Fruit fly (Drosophila melanogaster) whole organism, embryonic: Measurements from ENCODE around the gene Sgsh.

Experiments used
- CG10209 ChIP-seq: fragments of 200-800 bp; sonication (Bioruptor generic); optimal IDR thresholded peaks from 3 replicates; lab custom pipeline; 2017; ENCODE audit warnings: missing biosample characterization, mild to moderate bottlenecking, missing genetic modification characterization, missing genetic modification reagents
- CG10267 ChIP-seq: fragments of 200-800 bp; sonication (Bioruptor generic); optimal IDR thresholded peaks from 2 replicates; lab custom pipeline; 2018; ENCODE audit warnings: missing biosample characterization, mild to moderate bottlenecking, missing genetic modification characterization, moderate library complexity
- CG10959 ChIP-seq: fragments of 200-800 bp; sonication (Bioruptor generic); IDR thresholded peaks from 2 replicates; pipeline ENCODE4 v1.3.6; 2022; ENCODE audit warnings: missing biosample characterization, missing genetic modification characterization
- CG11093 ChIP-seq: fragments of 200-800 bp; sonication (Bioruptor generic); IDR thresholded peaks from 3 replicates; pipeline ENCODE4 v1.3.6; 2022; ENCODE audit warnings: missing biosample characterization, missing genetic modification characterization
- CG11695 ChIP-seq: fragments of 200-800 bp; sonication (Bioruptor generic); IDR thresholded peaks from 3 replicates; pipeline ENCODE4 v1.3.6; 2022; ENCODE audit warnings: missing biosample characterization, missing genetic modification characterization
- CG12071 ChIP-seq: fragments of 200-800 bp; sonication (Bioruptor generic); optimal IDR thresholded peaks from 3 replicates; lab custom pipeline; 2018; ENCODE audit warnings: missing biosample characterization, mild to moderate bottlenecking, missing genetic modification characterization
- CG12659 ChIP-seq: fragments of 200-800 bp; sonication (Bioruptor generic); optimal IDR thresholded peaks from 3 replicates; lab custom pipeline; 2017; ENCODE audit warnings: mild to moderate bottlenecking, missing biosample characterization, missing genetic modification reagents, missing genetic modification characterization
- CG13123 ChIP-seq: fragments of 200-800 bp; sonication (Bioruptor generic); optimal IDR thresholded peaks from 2 replicates; lab custom pipeline; 2016; ENCODE audit warnings: missing biosample characterization, missing genetic modification characterization
- CG13287 ChIP-seq: fragments of 200-800 bp; sonication (Bioruptor generic); IDR thresholded peaks from 2 replicates; pipeline ENCODE4 v1.3.6; 2022; ENCODE audit warnings: missing biosample characterization, missing genetic modification characterization; ENCODE audit not compliant: partially characterized antibody
- CG13894 ChIP-seq: fragments of 200-800 bp; sonication (Bioruptor generic); optimal IDR thresholded peaks from 3 replicates; lab custom pipeline; 2018; ENCODE audit warnings: missing biosample characterization, mild to moderate bottlenecking, missing genetic modification characterization, moderate library complexity
- CG14050 ChIP-seq: fragments of 200-800 bp; sonication (Bioruptor generic); IDR thresholded peaks from 3 replicates; pipeline ENCODE4 v1.3.6; 2022; ENCODE audit warnings: missing biosample characterization, missing genetic modification characterization
- CG16779 ChIP-seq: fragments of 200-800 bp; sonication (Bioruptor generic); IDR thresholded peaks from 2 replicates; pipeline ENCODE4 v1.3.6; 2022; ENCODE audit warnings: missing biosample characterization, missing genetic modification characterization
- CG31224 ChIP-seq: fragments of 200-800 bp; sonication (Bioruptor generic); IDR thresholded peaks from 2 replicates; pipeline ENCODE4 v1.3.6; 2022; ENCODE audit warnings: missing biosample characterization, missing genetic modification characterization
- CG32532 ChIP-seq: fragments of 200-800 bp; sonication (Bioruptor generic); IDR thresholded peaks from 2 replicates; pipeline ENCODE4 v1.3.6; 2022; ENCODE audit warnings: missing biosample characterization, missing genetic modification characterization
- CG33557 ChIP-seq: fragments of 200-800 bp; sonication (Bioruptor generic); optimal IDR thresholded peaks from 2 replicates; lab custom pipeline; 2019; ENCODE audit warnings: missing biosample characterization, mild to moderate bottlenecking, missing genetic modification characterization, moderate library complexity
- CG34376 ChIP-seq: fragments of 200-800 bp; sonication (Bioruptor generic); optimal IDR thresholded peaks from 2 replicates; lab custom pipeline; 2018; ENCODE audit warnings: missing biosample characterization, mild to moderate bottlenecking, missing genetic modification characterization
- CG3847 ChIP-seq: fragments of 200-800 bp; sonication (Bioruptor generic); IDR thresholded peaks from 2 replicates; pipeline ENCODE4 v1.3.6; 2022; ENCODE audit warnings: missing biosample characterization, missing genetic modification characterization
- CG4617 ChIP-seq: fragments of 200-800 bp; sonication (Bioruptor generic); optimal IDR thresholded peaks from 3 replicates; lab custom pipeline; 2016; ENCODE audit warnings: missing biosample characterization, missing genetic modification characterization, borderline replicate concordance
- CG7987 ChIP-seq: fragments of 200-800 bp; sonication (Bioruptor generic); optimal IDR thresholded peaks from 2 replicates; lab custom pipeline; 2018; ENCODE audit warnings: missing biosample characterization, mild to moderate bottlenecking, missing genetic modification characterization, moderate library complexity
- D19A ChIP-seq: fragments of 200-800 bp; optimal IDR thresholded peaks from 3 replicates; lab custom pipeline; 2019; ENCODE audit warnings: missing biosample characterization, mild to moderate bottlenecking, missing genetic modification characterization, moderate library complexity
- Dad ChIP-seq: fragments of 200-800 bp; sonication (Bioruptor generic); optimal IDR thresholded peaks from 3 replicates; lab custom pipeline; 2016; ENCODE audit warnings: missing biosample characterization, missing genetic modification characterization
- Drgx ChIP-seq: fragments of 200-800 bp; sonication (Bioruptor generic); IDR thresholded peaks from 2 replicates; pipeline ENCODE4 v1.3.6; 2022; ENCODE audit warnings: missing biosample characterization, missing genetic modification characterization
- E2f2 ChIP-seq: fragments of 200-800 bp; sonication (Bioruptor generic); IDR thresholded peaks from 2 replicates; pipeline ENCODE4 v1.3.6; 2022; ENCODE audit warnings: missing biosample characterization, missing genetic modification characterization
- Hr51 ChIP-seq, 2 experiments: fragments of 200-800 bp; sonication (Bioruptor generic); optimal IDR thresholded peaks; 2 replicates in 1 of 2; 3 replicates in 1 of 2; lab custom pipeline; 2016 to 2018; ENCODE audit warnings: missing biosample characterization in 2 of 2, missing genetic modification characterization in 2 of 2, mild to moderate bottlenecking in 1 of 2, moderate library complexity in 1 of 2
- Jarid2 ChIP-seq: fragments of 200-800 bp; sonication (Bioruptor generic); optimal IDR thresholded peaks from 3 replicates; lab custom pipeline; 2017; ENCODE audit warnings: mild to moderate bottlenecking, missing biosample characterization, missing genetic modification reagents, missing genetic modification characterization
- NK7.1 ChIP-seq: fragments of 200-800 bp; sonication (Bioruptor generic); optimal IDR thresholded peaks from 3 replicates; lab custom pipeline; 2016; ENCODE audit warnings: missing biosample characterization, missing genetic modification characterization
- PHDP ChIP-seq: fragments of 200-800 bp; sonication (Bioruptor generic); optimal IDR thresholded peaks from 3 replicates; lab custom pipeline; 2018; ENCODE audit warnings: missing biosample characterization, mild to moderate bottlenecking, missing genetic modification characterization, moderate library complexity
- Poxn ChIP-seq: fragments of 200-800 bp; sonication (Bioruptor generic); IDR thresholded peaks from 2 replicates; pipeline ENCODE4 v1.3.6; 2022; ENCODE audit warnings: missing biosample characterization, missing genetic modification characterization
- Rx ChIP-seq: fragments of 200-800 bp; sonication (Bioruptor generic); IDR thresholded peaks from 2 replicates; pipeline ENCODE4 v1.3.6; 2022; ENCODE audit warnings: missing biosample characterization, missing genetic modification characterization
- Ssrp ChIP-seq: fragments of 200-800 bp; sonication (Bioruptor generic); optimal IDR thresholded peaks from 2 replicates; lab custom pipeline; 2018; ENCODE audit warnings: missing biosample characterization, mild to moderate bottlenecking, missing genetic modification characterization, moderate library complexity
- Xrp1 ChIP-seq: fragments of 200-800 bp; sonication (Bioruptor generic); IDR thresholded peaks from 2 replicates; pipeline ENCODE4 v1.3.6; 2022; ENCODE audit warnings: missing biosample characterization, missing genetic modification characterization
- YL-1 ChIP-seq: fragments of 200-800 bp; sonication (Bioruptor generic); optimal IDR thresholded peaks from 3 replicates; lab custom pipeline; 2017; ENCODE audit warnings: missing biosample characterization, mild to moderate bottlenecking, missing genetic modification characterization
- ap ChIP-seq: fragments of 200-800 bp; sonication (Bioruptor generic); IDR thresholded peaks from 2 replicates; pipeline ENCODE4 v1.3.6; 2022; ENCODE audit warnings: missing biosample characterization, missing genetic modification characterization
- bsh ChIP-seq, 2 experiments: fragments of 200-800 bp; sonication (Bioruptor generic); optimal IDR thresholded peaks; 2 replicates each; lab custom pipeline; 2017 to 2018; ENCODE audit warnings: mild to moderate bottlenecking in 2 of 2, missing biosample characterization in 2 of 2, missing genetic modification characterization in 2 of 2, moderate library complexity in 1 of 2
- caup ChIP-seq: fragments of 200-800 bp; sonication (Bioruptor generic); optimal IDR thresholded peaks from 3 replicates; lab custom pipeline; 2017; ENCODE audit warnings: missing biosample characterization, mild to moderate bottlenecking, missing genetic modification characterization, moderate library complexity; ENCODE audit not compliant: severe bottlenecking
- ci ChIP-seq: fragments of 200-800 bp; sonication (Bioruptor generic); IDR thresholded peaks from 3 replicates; pipeline ENCODE4 v1.3.6; 2022; ENCODE audit warnings: missing biosample characterization, missing genetic modification characterization
- crc ChIP-seq: fragments of 200-800 bp; sonication (Bioruptor generic); optimal IDR thresholded peaks from 2 replicates; lab custom pipeline; 2016; ENCODE audit warnings: missing biosample characterization, missing genetic modification characterization
- da ChIP-seq: fragments of 200-800 bp; sonication (Bioruptor generic); optimal IDR thresholded peaks from 2 replicates; lab custom pipeline; 2016; ENCODE audit warnings: missing biosample characterization, missing genetic modification characterization
- esg ChIP-seq: fragments of 200-800 bp; sonication (Bioruptor generic); conservative IDR thresholded peaks from 2 replicates; pipeline ENCODE4 v1.3.6; 2022; ENCODE audit warnings: missing biosample characterization, missing genetic modification characterization
- fd3F ChIP-seq: fragments of 200-800 bp; sonication (Bioruptor generic); optimal IDR thresholded peaks from 2 replicates; lab custom pipeline; 2018; ENCODE audit warnings: missing biosample characterization, mild to moderate bottlenecking, missing genetic modification characterization, moderate library complexity
- grau ChIP-seq: fragments of 200-800 bp; optimal IDR thresholded peaks from 3 replicates; lab custom pipeline; 2019; ENCODE audit warnings: missing biosample characterization, mild to moderate bottlenecking, missing genetic modification characterization, moderate library complexity
- her ChIP-seq: fragments of 200-800 bp; sonication (Bioruptor generic); optimal IDR thresholded peaks from 2 replicates; lab custom pipeline; 2016; ENCODE audit warnings: missing biosample characterization, missing genetic modification characterization
- kay ChIP-seq: fragments of 200-800 bp; sonication (Bioruptor generic); optimal IDR thresholded peaks from 2 replicates; lab custom pipeline; 2016; ENCODE audit warnings: missing biosample characterization, missing genetic modification characterization
- pho ChIP-seq: fragments of 200-800 bp; sonication (Bioruptor generic); optimal IDR thresholded peaks from 2 replicates; lab custom pipeline; 2016; ENCODE audit warnings: missing biosample characterization, missing genetic modification characterization
- pum ChIP-seq: fragments of 200-800 bp; sonication (Bioruptor generic); optimal IDR thresholded peaks from 2 replicates; lab custom pipeline; 2016; ENCODE audit warnings: missing biosample characterization, missing genetic modification characterization
- seq ChIP-seq: fragments of 200-800 bp; sonication (Bioruptor generic); IDR thresholded peaks from 2 replicates; pipeline ENCODE4 v1.3.6; 2022; ENCODE audit warnings: missing biosample characterization, missing genetic modification characterization
- sob ChIP-seq: fragments of 200-800 bp; sonication (Bioruptor generic); IDR thresholded peaks from 2 replicates; pipeline ENCODE4 v1.3.6; 2022; ENCODE audit warnings: missing biosample characterization, missing genetic modification characterization
- tin ChIP-seq: fragments of 200-800 bp; sonication (Bioruptor generic); optimal IDR thresholded peaks from 3 replicates; lab custom pipeline; 2016; ENCODE audit warnings: missing biosample characterization, missing genetic modification characterization

Gene Sgsh

DNA sequence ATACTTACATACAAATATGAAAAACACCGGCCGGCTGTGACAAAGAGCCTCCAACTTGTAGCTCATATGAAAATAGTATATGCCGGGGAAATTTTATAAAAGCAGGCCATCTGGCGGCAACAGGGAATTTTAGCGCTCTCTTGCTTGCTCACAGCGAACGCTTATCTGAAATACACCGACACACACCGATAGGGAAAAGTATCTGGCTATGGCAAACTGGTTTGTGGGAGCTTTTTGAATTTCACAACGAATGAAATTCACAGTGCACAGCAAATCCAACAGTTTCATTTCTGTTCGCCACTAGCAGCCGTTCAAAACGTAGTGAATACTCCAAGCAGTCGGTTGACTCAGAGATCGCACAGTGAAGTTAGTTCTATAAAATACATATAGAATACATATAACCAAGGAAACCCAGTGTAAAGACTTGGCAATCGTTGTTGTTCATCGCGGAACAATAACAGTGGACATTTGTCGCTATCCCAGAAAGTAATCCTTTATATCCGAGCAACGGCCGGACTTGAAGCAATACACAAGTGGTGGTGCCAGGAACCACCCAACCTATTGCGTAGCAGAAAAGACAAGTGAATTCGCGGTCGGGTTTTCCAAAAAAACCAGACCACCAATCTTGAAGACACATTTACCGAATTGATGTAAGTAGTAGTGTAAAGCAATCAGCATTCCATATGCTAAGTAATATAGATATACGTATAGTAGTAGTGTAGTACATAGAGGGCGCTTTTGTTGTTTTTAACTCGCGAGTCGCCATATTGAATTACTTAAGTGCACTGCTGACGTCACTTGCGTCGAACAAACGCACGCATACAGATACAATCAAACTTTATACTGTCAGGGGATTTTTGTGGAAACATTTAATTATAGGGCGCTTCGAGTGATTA, 5.5 kb upstream of the Sgsh start (continued):
- no peak for TF ChIP-seq CG7987
- peak; percentile 33 for TF ChIP-seq NK7.1 (GFP tag; lab: Kevin White, UChicago)
- TF ChIP-seq Rx (GFP tag; lab: Robert Waterston, UW): no peak
- 0 out of 2 replicates have a peak, but pooled peaks have one; percentile 24 for TF ChIP-seq E2f2 (GFP tag; lab: Robert Waterston, UW)
- TF ChIP-seq Hr51 (GFP tag; optimal IDR thresholded peaks at IDR 0.05; lab: Kevin White, UChicago): no peak
- no peak for TF ChIP-seq CG16779 (GFP tag; lab: Robert Waterston, UW)
- peak; percentile 89 for TF ChIP-seq CG31224
- no peak for TF ChIP-seq CG10959 (GFP tag; lab: Robert Waterston, UW)
- no peak for TF ChIP-seq CG10209 (GFP tag; lab: Kevin White, UChicago)
- no peak; the same call in 1 of the 2 replicates for TF ChIP-seq CG13287
- TF ChIP-seq CG10267 (tag; lab: Kevin White, UChicago): no peak
- TF ChIP-seq CG34376 (GFP tag; lab: Kevin White, UChicago): peak; percentile 88
- no peak for TF ChIP-seq pho (GFP tag; lab: Kevin White, UChicago)
- TF ChIP-seq crc (GFP tag; lab: Kevin White, UChicago): no peak
- TF ChIP-seq CG12659 (GFP tag; lab: Kevin White, UChicago): peak; percentile 9
- TF ChIP-seq CG13894 (tag; lab: Kevin White, UChicago): peak; percentile 61
- no peak for TF ChIP-seq CG13123 (GFP tag; lab: Kevin White, UChicago)
- no peak for TF ChIP-seq D19A (tag; lab: Kevin White, UChicago)
- no peak for TF ChIP-seq CG4617 (GFP tag; lab: Kevin White, UChicago)
- no peak for TF ChIP-seq CG14050
- peak; percentile 71 for TF ChIP-seq caup (GFP tag; lab: Kevin White, UChicago)
- no peak for TF ChIP-seq bsh (GFP tag; optimal IDR thresholded peaks at IDR 0.05; lab: Kevin White, UChicago)
- TF ChIP-seq CG11695 (GFP tag; lab: Robert Waterston, UW): no peak
- 0 out of 2 replicates have a peak, but pooled peaks have one; percentile 45 for TF ChIP-seq seq (GFP tag; lab: Robert Waterston, UW)
- peak; percentile 96 for TF ChIP-seq Xrp1
- TF ChIP-seq sob (GFP tag; lab: Robert Waterston, UW): peak; percentile 43; the same call in 1 of the 2 replicates
- peak; percentile 4 for TF ChIP-seq da
- no peak for TF ChIP-seq CG33557 (GFP tag; lab: Kevin White, UChicago)
- TF ChIP-seq PHDP (tag; lab: Kevin White, UChicago): no peak
- TF ChIP-seq pum (GFP tag; lab: Kevin White, UChicago): peak; percentile 15
- peak; percentile 28 for TF ChIP-seq grau (tag; lab: Kevin White, UChicago)
- no peak for TF ChIP-seq Dad (GFP tag; lab: Kevin White, UChicago)
- no peak for TF ChIP-seq fd3F (GFP tag; lab: Kevin White, UChicago)
- no peak for TF ChIP-seq her (GFP tag; lab: Kevin White, UChicago)
- TF ChIP-seq CG11093 (GFP tag; lab: Robert Waterston, UW): no peak
- TF ChIP-seq Poxn (GFP tag; lab: Robert Waterston, UW): no peak
- peak; percentile 39; the same call in 1 of the 2 replicates for TF ChIP-seq CG32532
- no peak for TF ChIP-seq esg (GFP tag; lab: Robert Waterston, UW)
- peak; percentile 44 for TF ChIP-seq kay (GFP tag; lab: Kevin White, UChicago)
- TF ChIP-seq YL-1 (GFP tag; lab: Kevin White, UChicago): peak; percentile 8
- TF ChIP-seq ap: no peak
- peak; percentile 71 for TF ChIP-seq Jarid2 (GFP tag; lab: Kevin White, UChicago)
- no peak for TF ChIP-seq tin (GFP tag; lab: Kevin White, UChicago)
- TF ChIP-seq CG3847 (GFP tag; lab: Robert Waterston, UW): no peak
- TF ChIP-seq ci (GFP tag; lab: Robert Waterston, UW): peak; percentile 70; the same call in 1 of the 3 replicates
- TF ChIP-seq CG12071: no peak
- peak; percentile 6 for TF ChIP-seq Ssrp (tag; lab: Kevin White, UChicago)
- TF ChIP-seq Drgx: peak; percentile 16; the same call in 1 of the 2 replicates
